Worm (Caenorhabditis elegans) whole organism, L4 larva: ENCODE data around the gene elo-5.

ENCODE experiments used
- F44E2.7 ChIP-seq: fragments of 200-800 bp; sonication (Bioruptor generic); IDR thresholded peaks from 2 replicates; pipeline ENCODE4 v2.1.2; 2022; ENCODE audit warnings: missing genetic modification characterization, missing compliant biosample characterization
- T26A8.4 ChIP-seq: fragments of 200-800 bp; sonication (Bioruptor generic); IDR thresholded peaks from 2 replicates; pipeline ENCODE4 v1.3.6; 2022; ENCODE audit warnings: missing genetic modification characterization, missing compliant biosample characterization
- Y105C5A.15 ChIP-seq: fragments of 200-800 bp; sonication (Bioruptor generic); IDR thresholded peaks from 2 replicates; pipeline ENCODE4 v1.3.6; 2022; ENCODE audit warnings: missing genetic modification characterization, missing compliant biosample characterization
- Y75B8A.6 ChIP-seq: fragments of 200-800 bp; sonication (Bioruptor generic); IDR thresholded peaks from 2 replicates; pipeline ENCODE4 v1.3.6; 2022; ENCODE audit warnings: missing genetic modification reagents, missing genetic modification characterization, missing compliant biosample characterization
- ZK337.2 ChIP-seq: fragments of 200-800 bp; sonication (Bioruptor generic); IDR thresholded peaks from 2 replicates; pipeline ENCODE4 v1.3.6; 2022; ENCODE audit warnings: missing genetic modification reagents, missing genetic modification characterization, missing compliant biosample characterization
- aha-1 ChIP-seq: fragments of 150-350 bp; peaks from one replicate; lab custom pipeline; 2014; ENCODE audit warnings: missing biosample characterization, missing genetic modification characterization
- aly-2 ChIP-seq: sonication (generic microtip); optimal IDR thresholded peaks from 2 replicates; lab custom pipeline; 2018; ENCODE audit warnings: missing biosample characterization, missing genetic modification characterization
- ceh-20 ChIP-seq: fragments of 200-800 bp; sonication (Bioruptor generic); IDR thresholded peaks from 2 replicates; pipeline ENCODE4 v1.3.6; 2022; ENCODE audit warnings: missing genetic modification reagents, missing genetic modification characterization, missing compliant biosample characterization
- ceh-28 ChIP-seq: fragments of 150-350 bp; optimal IDR thresholded peaks from 2 replicates; lab custom pipeline; 2014; ENCODE audit warnings: missing biosample characterization, missing genetic modification reagents, missing genetic modification characterization
- ceh-32 ChIP-seq: sonication (generic microtip); optimal IDR thresholded peaks from 2 replicates; lab custom pipeline; 2016; ENCODE audit warnings: mild to moderate bottlenecking, missing genetic modification characterization, missing compliant biosample characterization; ENCODE audit not compliant: poor library complexity
- ceh-62 ChIP-seq: sonication (generic microtip); optimal IDR thresholded peaks from 2 replicates; lab custom pipeline; 2017; ENCODE audit warnings: missing biosample characterization, missing genetic modification characterization
- daf-16 ChIP-seq, 3 experiments: sonication (generic microtip); optimal IDR thresholded peaks; 2 replicates each; lab custom pipeline; 2016 to 2017; ENCODE audit warnings: missing genetic modification characterization in 3 of 3, missing genetic modification reagents in 3 of 3, mild to moderate bottlenecking in 2 of 3, missing compliant biosample characterization in 2 of 3, missing biosample characterization in 1 of 3, moderate library complexity in 1 of 3
- daf-19 ChIP-seq: fragments of 200-800 bp; sonication (Bioruptor generic); conservative IDR thresholded peaks from 2 replicates; pipeline ENCODE4 v1.3.6; 2022; ENCODE audit warnings: missing genetic modification characterization, missing compliant biosample characterization
- dmd-6 ChIP-seq: fragments of 200-800 bp; sonication (Bioruptor generic); IDR thresholded peaks from 2 replicates; pipeline ENCODE4 v1.3.6; 2022; ENCODE audit warnings: missing genetic modification reagents, missing genetic modification characterization, missing compliant biosample characterization
- dmd-8 ChIP-seq: fragments of 200-800 bp; sonication (Bioruptor generic); IDR thresholded peaks from 2 replicates; pipeline ENCODE4 v1.3.6; 2022; ENCODE audit warnings: missing genetic modification characterization, missing compliant biosample characterization
- duxl-1 ChIP-seq: sonication (generic microtip); optimal IDR thresholded peaks from 2 replicates; lab custom pipeline; 2016; ENCODE audit warnings: mild to moderate bottlenecking, missing genetic modification characterization, moderate library complexity, missing compliant biosample characterization; ENCODE audit not compliant: poor library complexity
- dve-1 ChIP-seq: sonication (generic microtip); optimal IDR thresholded peaks from 2 replicates; lab custom pipeline; 2017; ENCODE audit warnings: antibody characterized with exemption, mild to moderate bottlenecking, missing genetic modification characterization, missing compliant biosample characterization; ENCODE audit not compliant: insufficient read depth
- egl-27 ChIP-seq: sonication (generic microtip); optimal IDR thresholded peaks from 3 replicates; lab custom pipeline; 2017; ENCODE audit warnings: missing biosample characterization, missing genetic modification reagents, missing genetic modification characterization
- hlh-11 ChIP-seq: fragments of 200-800 bp; sonication (Bioruptor generic); optimal IDR thresholded peaks from 2 replicates; lab custom pipeline; 2018; ENCODE audit warnings: mild to moderate bottlenecking, missing genetic modification characterization, missing compliant biosample characterization
- hlh-30 ChIP-seq: sonication (generic microtip); optimal IDR thresholded peaks from 2 replicates; lab custom pipeline; 2017; ENCODE audit warnings: antibody characterized with exemption, mild to moderate bottlenecking, missing genetic modification characterization, missing compliant biosample characterization; ENCODE audit not compliant: insufficient read depth
- lin-13 ChIP-seq: fragments of 150-350 bp; optimal IDR thresholded peaks from 2 replicates; lab custom pipeline; 2014; ENCODE audit warnings: missing biosample characterization, missing genetic modification reagents, missing genetic modification characterization
- lin-38 ChIP-seq: fragments of 200-800 bp; sonication (Bioruptor generic); IDR thresholded peaks from 2 replicates; pipeline ENCODE4 v1.3.6; 2022; ENCODE audit warnings: missing genetic modification reagents, missing genetic modification characterization, missing compliant biosample characterization
- lin-39 ChIP-seq: fragments of 150-350 bp; optimal IDR thresholded peaks from 2 replicates; lab custom pipeline; 2014; ENCODE audit warnings: missing biosample characterization, missing genetic modification reagents, missing genetic modification characterization
- mxl-2 ChIP-seq: fragments of 200-800 bp; sonication (Bioruptor generic); conservative IDR thresholded peaks from 2 replicates; pipeline ENCODE4 v1.3.6; 2022; ENCODE audit warnings: missing genetic modification reagents, missing genetic modification characterization, missing compliant biosample characterization
- nhr-102 ChIP-seq: sonication (generic microtip); optimal IDR thresholded peaks from 2 replicates; lab custom pipeline; 2016; ENCODE audit warnings: mild to moderate bottlenecking, missing genetic modification characterization, moderate library complexity, missing compliant biosample characterization
- nhr-28 ChIP-seq: fragments of 150-350 bp; optimal IDR thresholded peaks from 2 replicates; lab custom pipeline; 2014; ENCODE audit warnings: missing biosample characterization, missing genetic modification characterization
- nhr-6 ChIP-seq: fragments of 150-350 bp; optimal IDR thresholded peaks from 2 replicates; lab custom pipeline; 2014; ENCODE audit warnings: missing biosample characterization, missing genetic modification characterization
- nhr-77 ChIP-seq: fragments of 150-350 bp; optimal IDR thresholded peaks from 2 replicates; lab custom pipeline; 2014; ENCODE audit warnings: missing biosample characterization, missing genetic modification characterization
- pqm-1 ChIP-seq: sonication (generic microtip); optimal IDR thresholded peaks from 2 replicates; lab custom pipeline; 2017; ENCODE audit warnings: missing biosample characterization, missing genetic modification characterization
- set-16 ChIP-seq: fragments of 200-800 bp; sonication (Bioruptor generic); IDR thresholded peaks from 2 replicates; pipeline ENCODE4 v1.3.6; 2022; ENCODE audit warnings: missing genetic modification reagents, missing genetic modification characterization, missing compliant biosample characterization
- snpc-4 ChIP-seq: fragments of 150-350 bp; optimal IDR thresholded peaks from 2 replicates; lab custom pipeline; 2014; ENCODE audit warnings: missing biosample characterization, missing genetic modification characterization
- unc-39 ChIP-seq: sonication (generic microtip); optimal IDR thresholded peaks from 2 replicates; lab custom pipeline; 2017; ENCODE audit warnings: missing biosample characterization, missing genetic modification characterization
- unc-62 ChIP-seq, 3 experiments: fragments of 150-350 bp in 1 of 3; sonication (generic microtip); optimal IDR thresholded peaks in 2 of 3; peaks in 1 of 3; 1 replicate in 1 of 3; 2 replicates in 2 of 3; lab custom pipeline; 2014 to 2017; ENCODE audit warnings: missing biosample characterization in 3 of 3, missing genetic modification characterization in 3 of 3, missing genetic modification reagents in 3 of 3, missing genotype in 1 of 3
- zag-1 ChIP-seq: fragments of 150-350 bp; optimal IDR thresholded peaks from 2 replicates; lab custom pipeline; 2014; ENCODE audit warnings: missing biosample characterization, missing genetic modification characterization
- ztf-7 ChIP-seq: fragments of 150-350 bp; optimal IDR thresholded peaks from 2 replicates; lab custom pipeline; 2014; ENCODE audit warnings: missing biosample characterization, missing genetic modification characterization

The elo-5 gene

DNA sequence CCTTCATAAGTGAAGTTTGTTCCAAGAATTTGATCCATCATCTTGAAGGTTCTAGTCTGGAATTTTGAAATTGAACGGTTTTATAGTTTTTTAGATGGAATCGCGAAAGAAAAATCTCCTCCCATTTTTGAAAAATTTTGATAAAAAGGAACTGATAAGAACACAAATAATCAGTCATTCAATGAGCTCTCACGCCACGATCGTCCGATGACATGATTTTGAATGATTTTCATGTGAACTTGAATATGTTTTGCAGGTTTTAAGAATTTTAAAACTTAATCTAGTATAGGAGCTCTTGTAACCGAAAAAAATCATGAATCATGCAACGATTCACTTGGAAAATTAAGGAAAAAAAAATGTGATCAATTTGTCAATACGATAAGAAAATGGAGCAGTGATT is at the start of gene elo-5:
Gene elo-5 (minus strand): TSS at position 56 of the 400 bp plus-strand sequence.
- TF ChIP-seq lin-38 (GFP tag; lab: Robert Waterston, UW) (no peak), dve-1 (tag; lab: Kevin White, UChicago) (peak; percentile 35), pqm-1 (peak; percentile 37), set-16 (GFP tag; lab: Robert Waterston, UW) (no peak), F44E2.7 (no peak), hlh-11 (tag; lab: Kevin White, UChicago) (peak; percentile 63), zag-1 (no peak), hlh-30 (tag; lab: Kevin White, UChicago) (peak; percentile 25), daf-16 (GFP tag; optimal IDR thresholded peaks at IDR 0.05; lab: Kevin White, UChicago) (no peak), daf-16 (tag; optimal IDR thresholded peaks at IDR 0.05; lab: Kevin White, UChicago) (peak; percentile 75), unc-62 (GFP tag; optimal IDR thresholded peaks at IDR 0.05 in 1 of 2; lab: Kevin White, UChicago) (no peak), unc-62 (tag; optimal IDR thresholded peaks at IDR 0.05; lab: Kevin White, UChicago) (no peak), lin-39 (no peak), nhr-28 (tag; lab: Kevin White, UChicago) (peak; percentile 45), aha-1 (tag; lab: Kevin White, UChicago) (peak; percentile 48), T26A8.4 (no peak), ceh-32 (tag; lab: Kevin White, UChicago) (no peak), dmd-6 (GFP tag; lab: Robert Waterston, UW) (peak; percentile 53)

DNA sequence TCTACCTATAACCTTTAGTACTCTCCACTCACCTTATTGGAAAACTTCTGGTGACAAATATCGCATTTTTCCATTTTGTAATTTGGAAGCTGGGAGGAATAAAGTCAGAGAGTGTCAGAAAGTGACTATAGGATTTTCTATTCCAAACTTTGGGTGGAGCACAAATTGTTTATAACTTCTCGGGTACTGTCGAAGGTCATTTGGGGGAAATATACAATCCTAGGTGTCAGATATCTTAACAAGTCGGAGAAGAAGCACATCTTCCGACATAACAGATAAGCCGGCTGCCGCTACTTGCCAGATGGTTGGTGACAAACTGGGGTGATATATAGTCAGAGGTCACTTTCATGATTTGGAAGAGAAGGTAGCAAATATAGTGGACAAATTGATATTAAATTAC is 42.2 kb upstream of the elo-5 start, which contains the start of gene ehn-3:
Gene ehn-3 (minus strand): TSS at position 101 of the 400 bp plus-strand sequence.
- TF ChIP-seq F44E2.7 (no peak), hlh-30 (tag; lab: Kevin White, UChicago) (no peak), ceh-20 (no peak), lin-38 (GFP tag; lab: Robert Waterston, UW) (no peak)

DNA sequence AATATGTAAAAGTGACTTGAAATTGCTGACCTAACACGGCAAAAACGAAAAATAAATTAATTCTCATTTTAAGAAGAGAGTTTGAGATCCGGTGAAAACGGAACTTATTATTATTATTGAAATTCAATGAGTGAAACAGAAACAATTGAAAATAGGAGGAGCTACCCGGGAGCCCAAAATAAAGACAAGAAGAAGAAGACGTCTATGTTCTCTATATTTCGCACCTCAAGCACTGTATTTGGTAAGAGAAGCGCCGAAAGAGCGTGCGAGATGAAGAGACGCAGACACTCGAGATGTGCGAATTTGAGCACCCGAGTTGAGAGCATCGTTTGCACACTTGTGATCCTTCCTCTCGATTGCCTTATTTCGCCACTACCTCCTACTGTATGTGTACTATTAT is 38.8 kb upstream of the elo-5 start, which contains the start of gene spp-7:
Gene spp-7 (minus strand): TSS at position 101 of the 400 bp plus-strand sequence.
- TF ChIP-seq hlh-30 (tag; lab: Kevin White, UChicago) (no peak), nhr-102 (tag; lab: Kevin White, UChicago) (no peak), Y105C5A.15 (GFP tag; lab: Robert Waterston, UW) (no peak), T26A8.4 (no peak), nhr-77 (tag; lab: Kevin White, UChicago) (no peak), hlh-11 (tag; lab: Kevin White, UChicago) (no peak), lin-13 (GFP tag; lab: Kevin White, UChicago) (no peak), lin-39 (no peak), daf-19 (GFP tag; lab: Robert Waterston, UW) (no peak), egl-27 (tag; lab: Kevin White, UChicago) (no peak), dmd-8 (GFP tag; lab: Robert Waterston, UW) (no peak)

DNA sequence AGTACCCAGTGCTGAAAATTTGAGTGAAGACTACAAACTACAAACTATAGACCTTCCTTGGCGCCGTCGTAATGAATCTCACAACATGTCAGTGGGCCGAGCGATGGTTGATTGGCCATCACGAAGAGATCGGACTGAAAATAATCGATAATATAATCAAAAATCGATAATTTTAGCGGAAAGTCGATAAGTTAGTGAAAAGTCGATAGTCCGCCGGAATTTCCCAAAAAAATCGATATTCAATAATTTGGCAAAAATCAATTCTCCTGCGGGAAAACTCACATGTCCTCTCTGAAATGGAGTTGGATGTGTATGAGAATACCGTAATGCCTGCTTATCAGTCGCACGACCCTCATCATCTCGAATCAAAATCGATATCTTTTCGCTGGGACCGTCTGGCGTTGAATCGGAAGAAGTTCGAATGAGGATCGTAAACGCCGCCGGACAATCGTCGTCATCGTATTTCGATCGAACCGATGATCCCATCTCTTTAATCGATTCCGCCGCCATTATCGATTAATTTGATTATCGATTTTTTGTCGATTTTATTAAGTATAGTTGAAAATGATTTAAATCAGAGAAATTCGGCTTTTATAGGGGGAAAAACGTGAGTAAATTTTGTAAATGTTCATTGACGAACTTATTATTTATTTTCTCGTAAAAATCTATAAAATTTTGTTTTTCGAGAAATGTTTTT is 34.9 kb upstream of the elo-5 start, which contains the start of gene ZK616.8:
Gene ZK616.8 (minus strand): TSS at position 553 of the 697 bp plus-strand sequence.
- no peak for TF ChIP-seq ZK337.2 (GFP tag; lab: Robert Waterston, UW)
- peak; percentile 85 for TF ChIP-seq ceh-28
- TF ChIP-seq ceh-62 (tag; lab: Kevin White, UChicago): no peak

DNA sequence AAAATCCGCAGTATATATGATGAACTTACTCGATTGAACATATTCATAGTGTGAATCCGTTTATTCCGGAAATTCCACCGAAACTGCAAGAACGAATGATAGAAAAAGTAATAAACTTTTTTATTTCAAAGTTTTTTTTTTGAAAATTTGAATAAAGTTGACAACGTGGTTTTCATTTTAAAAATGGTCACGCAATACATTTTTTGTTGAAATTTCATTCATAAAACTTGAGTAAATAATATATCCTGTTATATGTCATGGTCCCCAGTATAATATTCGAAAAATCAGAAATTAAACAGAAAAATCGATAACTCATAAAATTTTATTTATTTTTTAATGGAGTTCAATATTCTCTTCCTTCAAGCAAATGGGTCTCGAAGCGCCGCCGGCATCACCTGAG is 34.2 kb upstream of the elo-5 start, which contains the start of gene ZK616.65:
Gene ZK616.65 (minus strand): TSS at position 101 of the 400 bp plus-strand sequence.
- TF ChIP-seq F44E2.7: no peak
- TF ChIP-seq dve-1 (tag; lab: Kevin White, UChicago): no peak
- no peak for TF ChIP-seq Y75B8A.6 (GFP tag; lab: Robert Waterston, UW)
- TF ChIP-seq unc-39: no peak
- no peak for TF ChIP-seq aly-2 (tag; lab: Kevin White, UChicago)
- TF ChIP-seq unc-62 (GFP tag; optimal IDR thresholded peaks at IDR 0.05 in 1 of 2; lab: Kevin White, UChicago): no peak
- TF ChIP-seq unc-62 (tag; optimal IDR thresholded peaks at IDR 0.05; lab: Kevin White, UChicago): no peak
- no peak for TF ChIP-seq duxl-1
- no peak for TF ChIP-seq mxl-2
- TF ChIP-seq snpc-4 (tag; lab: Kevin White, UChicago): no peak
- TF ChIP-seq nhr-6: no peak
- no peak for TF ChIP-seq ztf-7 (tag; lab: Kevin White, UChicago)
- TF ChIP-seq nhr-28 (tag; lab: Kevin White, UChicago): no peak
